Worm (Caenorhabditis elegans): Measurements from ENCODE around the gene E04F6.8.

E04F6.8 gene

DNA sequence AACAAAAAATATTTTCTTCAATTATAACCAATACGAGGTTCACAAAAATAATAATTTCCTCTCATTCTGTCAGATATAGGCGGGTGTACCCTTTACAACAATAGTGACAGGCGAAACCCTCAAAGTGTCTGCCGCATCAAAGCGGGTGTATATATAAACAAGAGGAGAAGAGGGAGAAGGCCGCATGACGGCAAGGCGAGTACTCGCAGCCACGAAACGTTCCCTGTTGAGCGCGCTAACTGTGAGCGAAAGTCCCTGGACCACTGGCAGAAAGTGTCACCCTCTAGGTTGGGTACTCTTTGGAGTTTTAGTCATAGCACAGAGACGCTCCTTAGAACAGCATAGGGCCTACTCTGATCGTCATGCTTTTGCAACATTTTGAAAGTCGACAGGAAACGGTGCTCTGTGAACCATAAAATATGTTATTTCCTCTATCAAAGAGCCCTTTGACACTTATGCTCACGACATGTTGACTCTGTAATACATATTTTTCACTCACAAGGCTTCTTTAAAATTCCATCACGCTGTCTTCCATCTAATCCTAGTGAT, 11.1 kb downstream of the E04F6.8 start, which contains the start of gene pcrg-1 (continued):
- peak; percentile 79 for TF ChIP-seq lin-29 (GFP tag; IDR thresholded peaks at IDR 0.05)
- peak; percentile 59 for TF ChIP-seq spr-3 (GFP tag; optimal IDR thresholded peaks at IDR 0.05)
- peak; percentile 61 for TF ChIP-seq mep-1 (tag; optimal IDR thresholded peaks at IDR 0.05)
- no peak for TF ChIP-seq lin-15B (tag; optimal IDR thresholded peaks at IDR 0.05)
- peak; percentile 73; the same call in 1 of the 2 replicates for TF ChIP-seq daf-8 (GFP tag; IDR thresholded peaks at IDR 0.05)
- peak; percentile 80 for TF ChIP-seq spr-1 (tag; optimal IDR thresholded peaks at IDR 0.05)
- TF ChIP-seq tra-1 (GFP tag; IDR thresholded peaks at IDR 0.05): peak; percentile 83
- peak; percentile 89 for TF ChIP-seq pha-4 (GFP tag; IDR thresholded peaks at IDR 0.05)
- TF ChIP-seq pha-4 (tag; optimal IDR thresholded peaks at IDR 0.05): peak; percentile 42
- TF ChIP-seq rbr-2 (tag; optimal IDR thresholded peaks at IDR 0.05): peak; percentile 74
- TF ChIP-seq Y75B8A.6 (GFP tag; IDR thresholded peaks at IDR 0.05): peak; percentile 91
- TF ChIP-seq lin-1 (GFP tag; IDR thresholded peaks at IDR 0.05): peak; percentile 66
- peak; percentile 91 for TF ChIP-seq T26A8.4 (GFP tag; IDR thresholded peaks at IDR 0.05)
- peak; percentile 86 for TF ChIP-seq snpc-1.2 (GFP tag; IDR thresholded peaks at IDR 0.05)
- peak; percentile 95 for TF ChIP-seq snpc-4 (tag; optimal IDR thresholded peaks at IDR 0.05)
- no peak for TF ChIP-seq fkh-10 (GFP tag; optimal IDR thresholded peaks at IDR 0.05)
- peak; percentile 69 for TF ChIP-seq hlh-30 (tag; optimal IDR thresholded peaks at IDR 0.05; ENCODE audit: insufficient read depth)
- peak; percentile 89 for TF ChIP-seq aha-1 (tag)
- peak; percentile 35 for TF ChIP-seq T20F7.1 (GFP tag; optimal IDR thresholded peaks at IDR 0.05)
- TF ChIP-seq zip-11 (GFP tag; IDR thresholded peaks at IDR 0.05): peak; percentile 66
- peak; percentile 90 for TF ChIP-seq Y105C5A.15 (GFP tag; IDR thresholded peaks at IDR 0.05)
- TF ChIP-seq daf-16 (GFP tag; optimal IDR thresholded peaks at IDR 0.05): peak; percentile 81 to 87
- TF ChIP-seq daf-16 (tag; optimal IDR thresholded peaks at IDR 0.05): peak; percentile 60
- peak; percentile 57 for TF ChIP-seq dve-1 (tag; optimal IDR thresholded peaks at IDR 0.05; ENCODE audit: insufficient read depth)
- TF ChIP-seq F44E2.7 (GFP tag; IDR thresholded peaks at IDR 0.05): peak; percentile 55; the same call in 1 of the 2 replicates
- peak; percentile 35 for TF ChIP-seq zip-2 (tag; optimal IDR thresholded peaks at IDR 0.05)
- no peak for TF ChIP-seq ceh-28 (tag; optimal IDR thresholded peaks at IDR 0.05)
- TF ChIP-seq gei-8 (GFP tag; optimal IDR thresholded peaks at IDR 0.05): peak; percentile 12
- TF ChIP-seq nhr-6 (tag; optimal IDR thresholded peaks at IDR 0.05): peak; percentile 77
- TF ChIP-seq F49E8.2 (tag; optimal IDR thresholded peaks at IDR 0.05; ENCODE audit: borderline replicate concordance): peak; percentile 73
- TF ChIP-seq ztf-7 (tag; optimal IDR thresholded peaks at IDR 0.05): peak; percentile 57
- peak in 1 of 2 experiments; percentile 69 for TF ChIP-seq lsy-2 (tag; optimal IDR thresholded peaks at IDR 0.05)
- 0 out of 2 replicates have a peak, but pooled peaks have one; percentile 12 for TF ChIP-seq mxl-2 (GFP tag; conservative IDR thresholded peaks at IDR 0.05)
- TF ChIP-seq nhr-25 (tag; optimal IDR thresholded peaks at IDR 0.05; ENCODE audit: borderline replicate concordance, insufficient read depth): peak; percentile 69
- TF ChIP-seq sdz-12 (GFP tag; optimal IDR thresholded peaks at IDR 0.05): no peak
- TF ChIP-seq pqm-1 (tag; optimal IDR thresholded peaks at IDR 0.05): no peak
- peak; percentile 51; the same call in 1 of the 2 replicates for TF ChIP-seq zfp-3 (GFP tag; conservative IDR thresholded peaks at IDR 0.05)
- TF ChIP-seq hlh-11 (tag; optimal IDR thresholded peaks at IDR 0.05): peak; percentile 74
- TF ChIP-seq aly-2 (tag; optimal IDR thresholded peaks at IDR 0.05): no peak
- no peak for TF ChIP-seq nhr-10 (tag; optimal IDR thresholded peaks at IDR 0.05)
- peak; percentile 85 for TF ChIP-seq mxl-3 (GFP tag; optimal IDR thresholded peaks at IDR 0.05)
- peak; percentile 94 for TF ChIP-seq dmd-8 (GFP tag; IDR thresholded peaks at IDR 0.05)
- TF ChIP-seq skn-1 (tag; optimal IDR thresholded peaks at IDR 0.05): no peak
- peak; percentile 64 for TF ChIP-seq lin-13 (GFP tag; optimal IDR thresholded peaks at IDR 0.05)
- no peak for TF ChIP-seq ztf-11 (tag; optimal IDR thresholded peaks at IDR 0.05)
- TF ChIP-seq nhr-48 (tag; optimal IDR thresholded peaks at IDR 0.05): peak; percentile 67
- TF ChIP-seq unc-130 (GFP tag; optimal IDR thresholded peaks at IDR 0.05): peak; percentile 47
- no peak for TF ChIP-seq zag-1 (tag; optimal IDR thresholded peaks at IDR 0.05)
- TF ChIP-seq D1046.2 (GFP tag; IDR thresholded peaks at IDR 0.05): peak; percentile 90; the same call in 1 of the 2 replicates
- TF ChIP-seq madf-9 (GFP tag; conservative IDR thresholded peaks at IDR 0.05): peak; percentile 80
- no peak for TF ChIP-seq unc-39 (tag; optimal IDR thresholded peaks at IDR 0.05)

All from whole organism, L4 larva.